Fruit fly (Drosophila melanogaster) whole organism, embryonic: ENCODE measurements around the gene CG9933.

Experiments used
- Bteb2 ChIP-seq: fragments of 200-800 bp; sonication (Bioruptor generic); optimal IDR thresholded peaks from 2 replicates; lab custom pipeline; 2016; ENCODE audit warnings: missing biosample characterization, missing genetic modification characterization
- CG10267 ChIP-seq: fragments of 200-800 bp; sonication (Bioruptor generic); optimal IDR thresholded peaks from 2 replicates; lab custom pipeline; 2018; ENCODE audit warnings: missing biosample characterization, mild to moderate bottlenecking, missing genetic modification characterization, moderate library complexity
- CG10543 ChIP-seq: fragments of 200-800 bp; sonication (Bioruptor generic); optimal IDR thresholded peaks from 3 replicates; lab custom pipeline; 2017; ENCODE audit warnings: missing biosample characterization, mild to moderate bottlenecking, missing genetic modification characterization, moderate library complexity
- CG12219 ChIP-seq: fragments of 200-800 bp; sonication (Bioruptor generic); optimal IDR thresholded peaks from 3 replicates; lab custom pipeline; 2018; ENCODE audit warnings: missing biosample characterization, mild to moderate bottlenecking, missing genetic modification characterization
- CG14710 ChIP-seq: fragments of 200-800 bp; sonication (Bioruptor generic); optimal IDR thresholded peaks from 3 replicates; lab custom pipeline; 2019; ENCODE audit warnings: missing biosample characterization, mild to moderate bottlenecking, missing genetic modification characterization, moderate library complexity
- CG16779 ChIP-seq: fragments of 200-800 bp; sonication (Bioruptor generic); IDR thresholded peaks from 2 replicates; pipeline ENCODE4 v1.3.6; 2022; ENCODE audit warnings: missing biosample characterization, missing genetic modification characterization
- CG16813 ChIP-seq: fragments of 200-800 bp; sonication (Bioruptor generic); IDR thresholded peaks from 3 replicates; pipeline ENCODE4 v1.3.6; 2022; ENCODE audit warnings: missing biosample characterization, missing genetic modification characterization; ENCODE audit not compliant: partially characterized antibody
- CG18476 ChIP-seq: fragments of 200-800 bp; sonication (Bioruptor generic); optimal IDR thresholded peaks from 2 replicates; lab custom pipeline; 2016; ENCODE audit warnings: missing biosample characterization, mild to moderate bottlenecking, missing genetic modification characterization
- CG3163 ChIP-seq: fragments of 200-800 bp; sonication (Bioruptor generic); optimal IDR thresholded peaks from 3 replicates; lab custom pipeline; 2016; ENCODE audit warnings: missing biosample characterization, missing genetic modification characterization
- CG4707 ChIP-seq: fragments of 200-800 bp; sonication (Bioruptor generic); optimal IDR thresholded peaks from 2 replicates; lab custom pipeline; 2018; ENCODE audit warnings: missing biosample characterization, mild to moderate bottlenecking, missing genetic modification characterization, moderate library complexity
- CG4854 ChIP-seq: fragments of 200-800 bp; sonication (Bioruptor generic); optimal IDR thresholded peaks from 2 replicates; lab custom pipeline; 2016; ENCODE audit warnings: missing biosample characterization, missing genetic modification characterization, inconsistent platforms
- CG6765 ChIP-seq: fragments of 200-800 bp; sonication (Bioruptor generic); optimal IDR thresholded peaks from 3 replicates; lab custom pipeline; 2017; ENCODE audit warnings: missing biosample characterization, mild to moderate bottlenecking, missing genetic modification characterization
- CG7357 ChIP-seq: fragments of 200-800 bp; sonication (Bioruptor generic); IDR thresholded peaks from 3 replicates; pipeline ENCODE4 v1.3.6; 2022; ENCODE audit warnings: missing biosample characterization, missing genetic modification characterization
- CG8478 ChIP-seq: fragments of >200 bp; optimal IDR thresholded peaks from 2 replicates; lab custom pipeline; 2018
- CG9932 ChIP-seq: fragments of 200-800 bp; sonication (Bioruptor generic); IDR thresholded peaks from 2 replicates; pipeline ENCODE4 v1.3.6; 2022; ENCODE audit warnings: missing biosample characterization, missing genetic modification characterization
- Deaf1 ChIP-seq: fragments of 200-800 bp; optimal IDR thresholded peaks from 3 replicates; lab custom pipeline; 2019; ENCODE audit warnings: missing biosample characterization, mild to moderate bottlenecking, missing genetic modification characterization, moderate library complexity
- Drgx ChIP-seq: fragments of 200-800 bp; sonication (Bioruptor generic); IDR thresholded peaks from 2 replicates; pipeline ENCODE4 v1.3.6; 2022; ENCODE audit warnings: missing biosample characterization, missing genetic modification characterization
- Ets65A ChIP-seq: fragments of 200-800 bp; sonication (Bioruptor generic); peaks from one replicate; lab custom pipeline; 2016; ENCODE audit warnings: missing biosample characterization, missing genetic modification characterization
- HLH3B ChIP-seq: fragments of 200-800 bp; sonication (Bioruptor generic); IDR thresholded peaks from 2 replicates; pipeline ENCODE4 v1.3.6; 2022; ENCODE audit warnings: missing biosample characterization, missing genetic modification characterization
- HLH54F ChIP-seq: fragments of 200-800 bp; sonication (Bioruptor generic); optimal IDR thresholded peaks from 3 replicates; lab custom pipeline; 2016; ENCODE audit warnings: missing biosample characterization, missing genetic modification characterization
- Hey ChIP-seq: fragments of 200-800 bp; sonication (Bioruptor generic); optimal IDR thresholded peaks from 3 replicates; lab custom pipeline; 2018; ENCODE audit warnings: missing biosample characterization, mild to moderate bottlenecking, missing genetic modification characterization
- Med ChIP-seq: fragments of 200-800 bp; sonication (Bioruptor generic); peaks from one replicate; lab custom pipeline; 2016; ENCODE audit warnings: missing biosample characterization, missing genetic modification characterization, mild to moderate bottlenecking, inconsistent platforms, moderate library complexity
- Myb ChIP-seq: fragments of 200-800 bp; sonication (Bioruptor generic); optimal IDR thresholded peaks from 2 replicates; lab custom pipeline; 2016; ENCODE audit warnings: missing biosample characterization, missing genetic modification characterization
- Neu2 ChIP-seq: fragments of 200-800 bp; sonication (Bioruptor generic); optimal IDR thresholded peaks from 3 replicates; lab custom pipeline; 2016; ENCODE audit warnings: missing biosample characterization, missing genetic modification characterization, borderline replicate concordance
- Nf-YA ChIP-seq: fragments of 200-800 bp; sonication (Bioruptor generic); IDR thresholded peaks from 2 replicates; pipeline ENCODE4 v1.3.6; 2022; ENCODE audit warnings: missing biosample characterization, missing genetic modification characterization
- NfI ChIP-seq: fragments of 200-800 bp; sonication (Bioruptor generic); optimal IDR thresholded peaks from 3 replicates; lab custom pipeline; 2018; ENCODE audit warnings: missing biosample characterization, mild to moderate bottlenecking, missing genetic modification characterization, moderate library complexity
- Opbp ChIP-seq: fragments of 200-800 bp; sonication (Bioruptor generic); IDR thresholded peaks from 3 replicates; pipeline ENCODE4 v1.3.6; 2022; ENCODE audit warnings: missing biosample characterization, missing genetic modification characterization; ENCODE audit not compliant: partially characterized antibody
- PHDP ChIP-seq: fragments of 200-800 bp; sonication (Bioruptor generic); optimal IDR thresholded peaks from 3 replicates; lab custom pipeline; 2018; ENCODE audit warnings: missing biosample characterization, mild to moderate bottlenecking, missing genetic modification characterization, moderate library complexity
- Rx ChIP-seq: fragments of 200-800 bp; sonication (Bioruptor generic); IDR thresholded peaks from 2 replicates; pipeline ENCODE4 v1.3.6; 2022; ENCODE audit warnings: missing biosample characterization, missing genetic modification characterization
- Scr ChIP-seq: fragments of 200-800 bp; sonication (Bioruptor generic); IDR thresholded peaks from 2 replicates; pipeline ENCODE4 v1.3.6; 2022; ENCODE audit warnings: missing biosample characterization, missing genetic modification characterization; ENCODE audit not compliant: partially characterized antibody
- Side ChIP-seq: fragments of 200-800 bp; sonication (Bioruptor generic); optimal IDR thresholded peaks from 2 replicates; lab custom pipeline; 2016; ENCODE audit warnings: missing biosample characterization, missing genetic modification characterization
- Sox100B ChIP-seq: fragments of 200-800 bp; sonication (Bioruptor generic); optimal IDR thresholded peaks from 3 replicates; lab custom pipeline; 2018; ENCODE audit warnings: missing biosample characterization, mild to moderate bottlenecking, missing genetic modification characterization
- Taf1 ChIP-seq: fragments of 200-800 bp; sonication (Bioruptor generic); IDR thresholded peaks from 2 replicates; pipeline ENCODE4 v1.3.6; 2022; ENCODE audit warnings: missing biosample characterization, missing genetic modification characterization
- Trl ChIP-seq, 3 experiments: fragments of >200 bp in 2 of 3; fragments of 200-800 bp in 1 of 3; sonication (Bioruptor generic) in 1 of 3; optimal IDR thresholded peaks; 2 replicates in 1 of 3; 3 replicates in 2 of 3; lab custom pipeline; 2016 to 2017; ENCODE audit warnings: missing biosample characterization in 1 of 3, missing genetic modification characterization in 1 of 3
- Xbp1 ChIP-seq: fragments of 200-800 bp; sonication (Bioruptor generic); optimal IDR thresholded peaks from 3 replicates; lab custom pipeline; 2016; ENCODE audit warnings: missing biosample characterization, mild to moderate bottlenecking, missing genetic modification characterization
- crol ChIP-seq: fragments of 200-800 bp; sonication (Bioruptor generic); IDR thresholded peaks from 2 replicates; pipeline ENCODE4 v1.3.6; 2022; ENCODE audit warnings: missing biosample characterization, missing genetic modification characterization
- fd102C ChIP-seq: fragments of 200-800 bp; sonication (Bioruptor generic); optimal IDR thresholded peaks from 2 replicates; lab custom pipeline; 2018; ENCODE audit warnings: missing biosample characterization, mild to moderate bottlenecking, missing genetic modification characterization, moderate library complexity
- fd3F ChIP-seq: fragments of 200-800 bp; sonication (Bioruptor generic); optimal IDR thresholded peaks from 2 replicates; lab custom pipeline; 2018; ENCODE audit warnings: missing biosample characterization, mild to moderate bottlenecking, missing genetic modification characterization, moderate library complexity
- knrl ChIP-seq: fragments of 200-800 bp; sonication (Bioruptor generic); IDR thresholded peaks from 3 replicates; pipeline ENCODE4 v1.3.6; 2022; ENCODE audit warnings: missing biosample characterization, missing genetic modification characterization; ENCODE audit not compliant: partially characterized antibody
- lab ChIP-seq: fragments of 200-800 bp; sonication (Bioruptor generic); optimal IDR thresholded peaks from 3 replicates; lab custom pipeline; 2017; ENCODE audit warnings: missing biosample characterization, missing genetic modification characterization, mild to moderate bottlenecking, moderate library complexity, missing genetic modification reagents
- nom ChIP-seq: fragments of 200-800 bp; sonication (Bioruptor generic); optimal IDR thresholded peaks from 2 replicates; lab custom pipeline; 2017; ENCODE audit warnings: missing biosample characterization, missing genetic modification characterization, mild to moderate bottlenecking, moderate library complexity, missing genetic modification reagents
- pb ChIP-seq: fragments of 200-800 bp; sonication (Bioruptor generic); optimal IDR thresholded peaks from 3 replicates; lab custom pipeline; 2016; ENCODE audit warnings: missing biosample characterization, missing genetic modification characterization
- pfk ChIP-seq: fragments of 200-800 bp; sonication (Bioruptor generic); optimal IDR thresholded peaks from 2 replicates; lab custom pipeline; 2018; ENCODE audit warnings: missing biosample characterization, mild to moderate bottlenecking, missing genetic modification characterization, moderate library complexity
- tap ChIP-seq: fragments of 200-800 bp; optimal IDR thresholded peaks from 3 replicates; lab custom pipeline; 2019; ENCODE audit warnings: missing biosample characterization, mild to moderate bottlenecking, missing genetic modification characterization, moderate library complexity
- z ChIP-seq: fragments of 200-800 bp; sonication (Bioruptor generic); IDR thresholded peaks from 3 replicates; pipeline ENCODE4 v1.3.6; 2022; ENCODE audit warnings: missing biosample characterization, missing genetic modification characterization

CG9933 gene

DNA sequence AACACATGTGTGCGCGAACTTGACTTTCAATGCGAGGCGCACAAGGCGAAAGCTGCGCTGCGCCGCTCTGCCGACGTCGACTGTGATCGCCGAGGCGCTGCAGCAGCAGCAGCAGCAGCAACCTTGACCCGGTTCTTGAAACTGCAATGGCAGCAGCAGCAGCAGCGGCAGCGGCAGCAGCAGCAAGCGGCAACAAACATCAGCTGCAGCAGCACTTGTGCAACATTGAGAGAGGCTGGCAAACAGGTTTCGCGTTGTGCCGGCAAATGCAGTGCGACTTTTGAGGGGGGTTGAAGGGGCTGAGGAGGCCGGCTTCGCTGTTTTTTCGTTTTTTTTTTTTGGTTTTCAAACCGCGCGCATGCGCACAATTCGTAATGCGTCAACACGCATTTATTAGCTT, 23.0 kb upstream of the CG9933 start (continued):
- TF ChIP-seq crol (GFP tag; lab: Robert Waterston, UW): peak; percentile 40; the same call in 1 of the 2 replicates
- no peak for TF ChIP-seq CG6765
- no peak for TF ChIP-seq CG12219
- TF ChIP-seq Nf-YA (GFP tag; lab: Robert Waterston, UW): no peak
- no peak for TF ChIP-seq tap
- TF ChIP-seq Neu2 (GFP tag; lab: Kevin White, UChicago): no peak
- TF ChIP-seq CG4707 (GFP tag; lab: Kevin White, UChicago): no peak

DNA sequence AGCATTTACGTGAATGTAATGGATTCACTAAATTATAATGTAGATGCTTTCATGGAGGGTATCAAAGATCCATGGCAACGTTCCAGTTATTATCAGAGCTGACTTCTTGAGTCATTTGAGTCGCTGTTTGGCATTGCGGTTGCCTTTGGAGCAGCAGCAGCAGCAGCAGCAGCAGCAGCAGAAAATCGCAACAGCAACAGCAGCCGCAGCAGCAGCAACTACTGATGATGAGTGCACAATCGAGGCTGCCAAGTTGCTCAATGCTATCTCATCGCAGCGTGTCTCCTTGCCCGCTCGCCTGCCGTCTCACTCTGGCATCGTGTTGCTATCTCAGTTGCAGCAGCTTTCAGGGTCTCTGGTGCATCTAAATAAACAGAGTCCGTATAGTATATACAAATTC, 21.3 kb upstream of the CG9933 start:
- no peak for TF ChIP-seq HLH54F
- no peak for TF ChIP-seq fd3F (GFP tag; lab: Kevin White, UChicago)

DNA sequence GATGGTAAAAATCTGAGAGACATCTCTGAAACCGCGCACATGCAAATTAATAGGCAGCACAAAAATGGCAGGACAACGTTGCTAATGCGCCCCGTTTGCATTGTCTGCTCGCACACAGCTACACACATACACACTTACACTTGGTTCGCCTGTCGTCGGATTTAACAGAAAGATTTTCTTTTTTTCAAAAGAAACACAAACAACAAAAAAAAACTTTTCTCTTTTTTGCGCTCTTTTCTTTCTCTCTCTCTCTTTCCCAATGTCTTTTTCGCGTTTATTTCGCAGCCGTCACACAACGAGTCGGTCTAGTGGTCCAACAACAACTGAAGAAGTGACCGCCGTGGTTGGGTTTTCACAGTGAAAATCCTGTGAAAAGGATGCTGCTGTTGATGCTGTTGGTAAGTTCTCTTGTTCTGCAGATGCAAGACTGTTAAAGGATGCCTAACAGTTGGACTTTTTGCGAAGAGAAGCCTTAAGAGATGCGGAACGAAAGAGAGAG, 14.6 kb upstream of the CG9933 start:
- TF ChIP-seq CG10543 (GFP tag; lab: Kevin White, UChicago) (no peak), Side (GFP tag; lab: Kevin White, UChicago) (no peak), CG18476 (GFP tag; lab: Kevin White, UChicago) (no peak), nom (peak; percentile 65), Deaf1 (tag; lab: Kevin White, UChicago) (peak; percentile 61), CG14710 (tag; lab: Kevin White, UChicago) (no peak), Trl (optimal IDR thresholded peaks at IDR 0.05; lab: Kevin White, UChicago) (peak; percentile 29 to 66), Trl (GFP tag; optimal IDR thresholded peaks at IDR 0.05; lab: Kevin White, UChicago) (no peak), pb (GFP tag; lab: Kevin White, UChicago) (no peak), Drgx (GFP tag; lab: Robert Waterston, UW) (peak; percentile 36; the same call in 1 of the 2 replicates), NfI (GFP tag; lab: Kevin White, UChicago) (no peak), z (GFP tag; lab: Robert Waterston, UW) (no peak), CG4854 (no peak), lab (GFP tag; lab: Kevin White, UChicago) (no peak), Hey (tag; lab: Kevin White, UChicago) (no peak), CG3163 (peak; percentile 91)
- TF ChIP-seq, all 482 proteins: peak for 5

DNA sequence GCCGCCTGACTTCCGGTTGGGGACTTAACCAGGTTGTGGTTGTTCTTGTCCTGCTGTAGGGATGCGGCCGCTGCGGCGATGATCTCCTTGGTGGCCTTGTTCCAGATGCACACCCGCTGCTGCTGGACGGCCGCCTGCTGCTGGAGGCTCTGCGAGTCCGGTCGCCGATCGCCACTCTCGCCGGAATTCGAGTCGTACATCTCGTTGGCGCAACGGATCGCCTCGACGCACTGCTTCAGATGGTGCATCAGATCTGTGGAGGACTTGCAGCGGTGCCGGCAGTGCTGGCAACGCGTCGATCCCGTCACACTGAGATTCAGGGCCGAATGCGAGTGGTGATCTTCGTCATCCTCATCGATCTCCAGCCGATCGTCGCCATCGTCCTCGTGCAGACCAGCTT, 7.8 kb upstream of the CG9933 start:
- TF ChIP-seq Rx: no peak
- peak; percentile 40; the same call in 1 of the 2 replicates for TF ChIP-seq CG9932 (GFP tag; lab: Robert Waterston, UW)
- no peak for TF ChIP-seq fd102C (GFP tag; lab: Kevin White, UChicago)
- TF ChIP-seq Opbp (GFP tag; lab: Robert Waterston, UW): no peak
- no peak for TF ChIP-seq CG7357 (GFP tag; lab: Robert Waterston, UW)
- peak; percentile 35 for TF ChIP-seq Med (GFP tag; lab: Kevin White, UChicago)
- TF ChIP-seq Xbp1 (GFP tag; lab: Kevin White, UChicago): no peak
- TF ChIP-seq CG8478 (lab: Kevin White, UChicago): peak; percentile 71
- TF ChIP-seq Ets65A (GFP tag; lab: Kevin White, UChicago): peak; percentile 53

DNA sequence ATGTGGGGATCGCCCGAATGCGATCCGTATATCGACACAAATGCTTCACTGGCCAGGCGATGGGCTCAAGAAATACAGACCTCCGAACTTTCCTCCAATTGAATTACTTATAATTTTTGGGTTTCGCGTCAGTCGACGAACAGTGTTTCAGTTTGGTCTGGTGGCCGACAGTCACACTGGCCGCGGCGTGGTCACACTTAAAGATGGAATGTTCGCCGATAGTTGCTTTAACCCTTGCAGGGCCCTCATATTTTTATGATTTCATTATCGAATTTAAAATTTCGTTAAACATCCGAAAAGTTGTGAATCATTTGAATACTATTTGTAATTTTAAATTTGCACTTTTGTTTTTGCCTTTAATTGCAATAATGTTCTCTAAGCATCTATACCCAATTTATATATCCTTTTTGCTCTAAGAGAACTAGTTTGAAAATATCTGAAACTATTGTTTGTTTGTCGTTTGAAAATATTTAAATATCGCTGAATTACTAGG, 2.1 kb downstream of the CG9933 start, which contains the start of gene Ube4B:
Ube4B (minus strand) TSS at position 443 of the 493 bp plus-strand sequence.
- TF ChIP-seq pfk (GFP tag; lab: Kevin White, UChicago) (peak; percentile 50), Bteb2 (GFP tag; lab: Kevin White, UChicago) (peak; percentile 40), CG10267 (tag; lab: Kevin White, UChicago) (no peak), PHDP (tag; lab: Kevin White, UChicago) (no peak), HLH3B (no peak), Scr (GFP tag; lab: Robert Waterston, UW) (peak; percentile 84), knrl (GFP tag; lab: Robert Waterston, UW) (peak; percentile 89), Taf1 (GFP tag; lab: Robert Waterston, UW) (no peak), Sox100B (GFP tag; lab: Kevin White, UChicago) (no peak), CG16813 (GFP tag; lab: Robert Waterston, UW) (peak; percentile 89), Myb (peak; percentile 84), CG16779 (GFP tag; lab: Robert Waterston, UW) (0 out of 2 replicates have a peak, but pooled peaks have one; percentile 23)
